Fruit fly (Drosophila melanogaster) S2 (cell line): ENCODE measurements around the gene al.
A peak's percentile ranks its signal among the peaks of the same experiment; 100 is the strongest.

Experiments
- CG8478 ChIP-seq: fragments of >200 bp; optimal IDR thresholded peaks from 2 replicates; lab custom pipeline; 2018
- CTCF ChIP-seq, 2 experiments: fragments of >200 bp; optimal IDR thresholded peaks; 2 replicates each; lab custom pipeline; 2018

al gene

dm6 chr2L:377780-378222, at the start of gene al:
TSS of gene al (plus strand) at chr2L:378112.
- no peak for TF ChIP-seq CTCF (optimal IDR thresholded peaks at IDR 0.05; lab: Kevin White, UChicago)
- no peak for TF ChIP-seq CG8478 (lab: Kevin White, UChicago)

- no peak for TF ChIP-seq CTCF (optimal IDR thresholded peaks at IDR 0.05; lab: Kevin White, UChicago)
- no peak for TF ChIP-seq CG8478 (lab: Kevin White, UChicago)
These were observed 48.3 kb upstream of the al start, which contains the start of gene CG43755 for dm6 chr2L:329661-330060. TSS of gene CG43755 (minus strand) at chr2L:329761.

- TF ChIP-seq CTCF (optimal IDR thresholded peaks at IDR 0.05; lab: Kevin White, UChicago) (no peak), CG8478 (lab: Kevin White, UChicago) (no peak)
These were observed 45.7 kb upstream of the al start, which contains the start of gene CG31921 for dm6 chr2L:332235-332634. TSS of gene CG31921 (minus strand) at chr2L:332335.

- TF ChIP-seq CG8478 (lab: Kevin White, UChicago) = no peak
- no peak for TF ChIP-seq CTCF (optimal IDR thresholded peaks at IDR 0.05; lab: Kevin White, UChicago)
These were observed 31.1 kb upstream of the al start for dm6 chr2L:346781-347180.

dm6 chr2L:347604-348003, 30.3 kb upstream of the al start:
- TF ChIP-seq CTCF (optimal IDR thresholded peaks at IDR 0.05; lab: Kevin White, UChicago) = no peak
- TF ChIP-seq CG8478 (lab: Kevin White, UChicago) = no peak

- no peak for TF ChIP-seq CG8478 (lab: Kevin White, UChicago)
- no peak for TF ChIP-seq CTCF (optimal IDR thresholded peaks at IDR 0.05; lab: Kevin White, UChicago)
These were observed 21.7 kb upstream of the al start for dm6 chr2L:356234-356633.

dm6 chr2L:357556-358130, 20.3 kb upstream of the al start, which contains the start of gene Ent1:
TSS of gene Ent1 (minus strand) at chr2L:357874.
- TF ChIP-seq CTCF (optimal IDR thresholded peaks at IDR 0.05; lab: Kevin White, UChicago) (peak in 1 of 2 experiments; percentile 26), CG8478 (lab: Kevin White, UChicago) (no peak)

dm6 chr2L:366876-367275, 11.0 kb upstream of the al start:
- TF ChIP-seq CG8478 (lab: Kevin White, UChicago) = no peak
- no peak for TF ChIP-seq CTCF (optimal IDR thresholded peaks at IDR 0.05; lab: Kevin White, UChicago)

dm6 chr2L:368398-369008, 9.4 kb upstream of the al start:
- TF ChIP-seq CTCF (optimal IDR thresholded peaks at IDR 0.05; lab: Kevin White, UChicago) (no peak), CG8478 (lab: Kevin White, UChicago) (no peak)

- no peak for TF ChIP-seq CG8478 (lab: Kevin White, UChicago)
- no peak for TF ChIP-seq CTCF (optimal IDR thresholded peaks at IDR 0.05; lab: Kevin White, UChicago)
These were observed 8.1 kb upstream of the al start for dm6 chr2L:369811-370210.

dm6 chr2L:371747-372146, 6.2 kb upstream of the al start:
- TF ChIP-seq CG8478 (lab: Kevin White, UChicago) = no peak
- TF ChIP-seq CTCF (optimal IDR thresholded peaks at IDR 0.05; lab: Kevin White, UChicago) = no peak

dm6 chr2L:378815-379440, 1.0 kb downstream of the al start:
- TF ChIP-seq CG8478 (lab: Kevin White, UChicago) (no peak), CTCF (optimal IDR thresholded peaks at IDR 0.05; lab: Kevin White, UChicago) (no peak)

- no peak for TF ChIP-seq CTCF (optimal IDR thresholded peaks at IDR 0.05; lab: Kevin White, UChicago)
- no peak for TF ChIP-seq CG8478 (lab: Kevin White, UChicago)
These were observed 4.9 kb downstream of the al start for dm6 chr2L:382807-383206.

- no peak for TF ChIP-seq CG8478 (lab: Kevin White, UChicago)
- TF ChIP-seq CTCF (optimal IDR thresholded peaks at IDR 0.05; lab: Kevin White, UChicago) = no peak
These were observed 12.6 kb downstream of the al start for dm6 chr2L:390509-390908.

- TF ChIP-seq CTCF (optimal IDR thresholded peaks at IDR 0.05; lab: Kevin White, UChicago) (no peak), CG8478 (lab: Kevin White, UChicago) (no peak)
These were observed 14.6 kb downstream of the al start for dm6 chr2L:392529-392928.
